Fruit fly (Drosophila melanogaster): ENCODE results near the gene CG32191.
A peak's percentile ranks its signal among the peaks of the same experiment; 100 is the strongest.

dm6 chr3L:17757156-17758083 lies 51.5 kb downstream of the CG32191 start:
- TF ChIP-seq Atf-2 (GFP tag; optimal IDR thresholded peaks at IDR 0.05), result peak; percentile 64
- peak; percentile 69 for TF ChIP-seq HLHmδ (GFP tag; optimal IDR thresholded peaks at IDR 0.05)
- peak; percentile 74 for TF ChIP-seq CG9437 (GFP tag; optimal IDR thresholded peaks at IDR 0.05)
- TF ChIP-seq NC2α (GFP tag; optimal IDR thresholded peaks at IDR 0.05), result peak; percentile 52

Measured in whole organism, embryonic.